Worm (Caenorhabditis elegans) whole organism, young adult: ENCODE measurements around the gene F26A1.8.

Experiments used
- C06A6.2 ChIP-seq: fragments of 200-800 bp; sonication (Bioruptor generic); conservative IDR thresholded peaks from 2 replicates; pipeline ENCODE4 v1.3.6; 2022; ENCODE audit warnings: missing genetic modification characterization, missing compliant biosample characterization
- F57C9.4 ChIP-seq: sonication (generic microtip); optimal IDR thresholded peaks from 2 replicates; lab custom pipeline; 2017; ENCODE audit warnings: mild to moderate bottlenecking, missing genetic modification characterization, missing compliant biosample characterization
- K12H6.12 ChIP-seq: fragments of 200-800 bp; sonication (Bioruptor generic); optimal IDR thresholded peaks from 2 replicates; lab custom pipeline; 2018; ENCODE audit warnings: mild to moderate bottlenecking, missing genetic modification characterization, missing compliant biosample characterization
- Y53F4B.3 ChIP-seq: fragments of 200-800 bp; sonication (Bioruptor generic); IDR thresholded peaks from 2 replicates; pipeline ENCODE4 v1.3.6; 2022; ENCODE audit warnings: missing genetic modification reagents, missing genetic modification characterization, missing compliant biosample characterization
- ceh-40 ChIP-seq: fragments of 200-800 bp; sonication (Bioruptor generic); IDR thresholded peaks from 2 replicates; pipeline ENCODE4 v1.3.6; 2022; ENCODE audit warnings: missing genetic modification characterization, missing compliant biosample characterization
- nfyb-1 ChIP-seq: fragments of 200-800 bp; sonication (Bioruptor generic); IDR thresholded peaks from 2 replicates; pipeline ENCODE4 v1.3.6; 2022; ENCODE audit warnings: missing genetic modification reagents, missing genetic modification characterization, missing compliant biosample characterization
- nhr-120 ChIP-seq: fragments of 200-800 bp; sonication (Bioruptor generic); IDR thresholded peaks from 2 replicates; pipeline ENCODE4 v1.3.6; 2022; ENCODE audit warnings: missing genetic modification characterization, missing compliant biosample characterization
- xnd-1 ChIP-seq: sonication (generic microtip); optimal IDR thresholded peaks from 2 replicates; lab custom pipeline; 2016; ENCODE audit warnings: missing genotype, missing genetic modification reagents, missing genetic modification characterization, missing compliant biosample characterization
- zfh-2 ChIP-seq: fragments of 200-800 bp; sonication (Bioruptor generic); conservative IDR thresholded peaks from 2 replicates; pipeline ENCODE4 v1.3.6; 2022; ENCODE audit warnings: missing genetic modification reagents, missing genetic modification characterization, missing compliant biosample characterization
- ztf-3 ChIP-seq: fragments of 200-800 bp; sonication (Bioruptor generic); optimal IDR thresholded peaks from 2 replicates; lab custom pipeline; 2018; ENCODE audit warnings: mild to moderate bottlenecking, missing genetic modification characterization, missing compliant biosample characterization

ce11 chrIII:4802707-4803106, 19.3 kb downstream of the F26A1.8 start, which contains the start of gene metl-5:
- TF ChIP-seq F57C9.4 (tag; lab: Kevin White, UChicago) (no peak), Y53F4B.3 (GFP tag; lab: Robert Waterston, UW) (no peak), C06A6.2 (GFP tag; lab: Robert Waterston, UW) (no peak), ztf-3 (no peak), ceh-40 (GFP tag; lab: Robert Waterston, UW) (no peak), K12H6.12 (tag; lab: Kevin White, UChicago) (no peak), zfh-2 (GFP tag; lab: Robert Waterston, UW) (no peak), xnd-1 (tag; lab: Kevin White, UChicago) (no peak), nhr-120 (GFP tag; lab: Robert Waterston, UW) (no peak), nfyb-1 (GFP tag; lab: Robert Waterston, UW) (no peak)
